Fruit fly (Drosophila melanogaster) whole organism, embryonic: Measurements from ENCODE around the gene Or85a.

Experiments used
- Antp ChIP-seq: fragments of 200-800 bp; sonication (Bioruptor generic); optimal IDR thresholded peaks from 3 replicates; lab custom pipeline; 2016; ENCODE audit warnings: missing biosample characterization, missing genetic modification characterization
- CG10462 ChIP-seq: fragments of 200-800 bp; sonication (Bioruptor generic); optimal IDR thresholded peaks from 2 replicates; lab custom pipeline; 2016; ENCODE audit warnings: missing biosample characterization, missing genetic modification characterization
- CG10654 ChIP-seq: fragments of 200-800 bp; sonication (Bioruptor generic); optimal IDR thresholded peaks from 2 replicates; lab custom pipeline; 2016; ENCODE audit warnings: missing biosample characterization, missing genetic modification characterization
- CG11247 ChIP-seq: fragments of 200-800 bp; sonication (Bioruptor generic); IDR thresholded peaks from 2 replicates; pipeline ENCODE4 v1.3.6; 2022; ENCODE audit warnings: missing biosample characterization, missing genetic modification characterization
- CG12071 ChIP-seq: fragments of 200-800 bp; sonication (Bioruptor generic); optimal IDR thresholded peaks from 3 replicates; lab custom pipeline; 2018; ENCODE audit warnings: missing biosample characterization, mild to moderate bottlenecking, missing genetic modification characterization
- CG13287 ChIP-seq: fragments of 200-800 bp; sonication (Bioruptor generic); IDR thresholded peaks from 2 replicates; pipeline ENCODE4 v1.3.6; 2022; ENCODE audit warnings: missing biosample characterization, missing genetic modification characterization; ENCODE audit not compliant: partially characterized antibody
- CG14014 ChIP-seq: fragments of 200-800 bp; sonication (Bioruptor generic); IDR thresholded peaks from 2 replicates; pipeline ENCODE4 v1.3.6; 2022; ENCODE audit warnings: missing biosample characterization, missing genetic modification characterization
- CG15696 ChIP-seq: fragments of 200-800 bp; sonication (Bioruptor generic); optimal IDR thresholded peaks from 2 replicates; lab custom pipeline; 2019; ENCODE audit warnings: missing biosample characterization, mild to moderate bottlenecking, missing genetic modification characterization, moderate library complexity
- CG17186 ChIP-seq: fragments of 200-800 bp; sonication (Bioruptor generic); optimal IDR thresholded peaks from 3 replicates; lab custom pipeline; 2017; ENCODE audit warnings: missing biosample characterization, missing genetic modification reagents, missing genetic modification characterization
- CG1792 ChIP-seq: fragments of 200-800 bp; sonication (Bioruptor generic); optimal IDR thresholded peaks from 2 replicates; lab custom pipeline; 2016; ENCODE audit warnings: missing biosample characterization, missing genetic modification characterization
- CG1832 ChIP-seq: fragments of 200-800 bp; sonication (Bioruptor generic); optimal IDR thresholded peaks from 2 replicates; lab custom pipeline; 2017; ENCODE audit warnings: missing biosample characterization, mild to moderate bottlenecking, missing genetic modification characterization, inconsistent platforms
- CG18764 ChIP-seq: fragments of 200-800 bp; sonication (Bioruptor generic); optimal IDR thresholded peaks from 3 replicates; lab custom pipeline; 2016; ENCODE audit warnings: missing biosample characterization, missing genetic modification characterization
- CG2712 ChIP-seq: fragments of 200-800 bp; optimal IDR thresholded peaks from 3 replicates; lab custom pipeline; 2019; ENCODE audit warnings: missing biosample characterization, mild to moderate bottlenecking, missing genetic modification characterization, moderate library complexity
- CG33557 ChIP-seq: fragments of 200-800 bp; sonication (Bioruptor generic); optimal IDR thresholded peaks from 2 replicates; lab custom pipeline; 2019; ENCODE audit warnings: missing biosample characterization, mild to moderate bottlenecking, missing genetic modification characterization, moderate library complexity
- CG34224 ChIP-seq: fragments of 200-800 bp; sonication (Bioruptor generic); IDR thresholded peaks from 3 replicates; pipeline ENCODE4 v1.3.6; 2022; ENCODE audit warnings: missing biosample characterization, missing genetic modification characterization; ENCODE audit not compliant: partially characterized antibody
- CG3995 ChIP-seq: fragments of 200-800 bp; sonication (Bioruptor generic); optimal IDR thresholded peaks from 3 replicates; lab custom pipeline; 2016; ENCODE audit warnings: missing biosample characterization, missing genetic modification characterization
- CG42726 ChIP-seq: fragments of 200-800 bp; sonication (Bioruptor generic); IDR thresholded peaks from 2 replicates; pipeline ENCODE4 v1.3.6; 2022; ENCODE audit warnings: missing biosample characterization, missing genetic modification characterization; ENCODE audit not compliant: partially characterized antibody
- CG4854 ChIP-seq: fragments of 200-800 bp; sonication (Bioruptor generic); optimal IDR thresholded peaks from 2 replicates; lab custom pipeline; 2016; ENCODE audit warnings: missing biosample characterization, missing genetic modification characterization, inconsistent platforms
- CG6272 ChIP-seq: fragments of 200-800 bp; sonication (Bioruptor generic); IDR thresholded peaks from 2 replicates; pipeline ENCODE4 v1.3.6; 2022; ENCODE audit warnings: missing biosample characterization, missing genetic modification characterization
- CG6683 ChIP-seq: fragments of 200-800 bp; sonication (Bioruptor generic); optimal IDR thresholded peaks from 2 replicates; lab custom pipeline; 2017; ENCODE audit warnings: missing biosample characterization, mild to moderate bottlenecking, missing genetic modification characterization, missing genetic modification reagents
- CG7963 ChIP-seq: fragments of 200-800 bp; sonication (Bioruptor generic); IDR thresholded peaks from 3 replicates; pipeline ENCODE4 v1.3.6; 2022; ENCODE audit warnings: missing biosample characterization, missing genetic modification characterization; ENCODE audit not compliant: partially characterized antibody
- D19B ChIP-seq: fragments of 200-800 bp; sonication (Bioruptor generic); optimal IDR thresholded peaks from 2 replicates; lab custom pipeline; 2017; ENCODE audit warnings: missing biosample characterization, mild to moderate bottlenecking, missing genetic modification characterization
- Dip3 ChIP-seq: fragments of 200-800 bp; sonication (Bioruptor generic); optimal IDR thresholded peaks from 3 replicates; lab custom pipeline; 2016; ENCODE audit warnings: missing biosample characterization, missing genetic modification characterization
- Drgx ChIP-seq: fragments of 200-800 bp; sonication (Bioruptor generic); IDR thresholded peaks from 2 replicates; pipeline ENCODE4 v1.3.6; 2022; ENCODE audit warnings: missing biosample characterization, missing genetic modification characterization
- Ets97D ChIP-seq: fragments of 200-800 bp; sonication (Bioruptor generic); optimal IDR thresholded peaks from 3 replicates; lab custom pipeline; 2016; ENCODE audit warnings: missing biosample characterization, missing genetic modification characterization
- Hr51 ChIP-seq, 2 experiments: fragments of 200-800 bp; sonication (Bioruptor generic); optimal IDR thresholded peaks; 2 replicates in 1 of 2; 3 replicates in 1 of 2; lab custom pipeline; 2016 to 2018; ENCODE audit warnings: missing biosample characterization in 2 of 2, missing genetic modification characterization in 2 of 2, mild to moderate bottlenecking in 1 of 2, moderate library complexity in 1 of 2
- Jarid2 ChIP-seq: fragments of 200-800 bp; sonication (Bioruptor generic); optimal IDR thresholded peaks from 3 replicates; lab custom pipeline; 2017; ENCODE audit warnings: mild to moderate bottlenecking, missing biosample characterization, missing genetic modification reagents, missing genetic modification characterization
- Lim3 ChIP-seq: fragments of 200-800 bp; sonication (Bioruptor generic); IDR thresholded peaks from 2 replicates; pipeline ENCODE4 v1.3.6; 2022; ENCODE audit warnings: missing biosample characterization, missing genetic modification characterization
- Myb ChIP-seq: fragments of 200-800 bp; sonication (Bioruptor generic); optimal IDR thresholded peaks from 2 replicates; lab custom pipeline; 2016; ENCODE audit warnings: missing biosample characterization, missing genetic modification characterization
- NC2β ChIP-seq: fragments of 200-800 bp; sonication (Bioruptor generic); optimal IDR thresholded peaks from 2 replicates; lab custom pipeline; 2016; ENCODE audit warnings: missing biosample characterization, missing genetic modification characterization
- PHDP ChIP-seq: fragments of 200-800 bp; sonication (Bioruptor generic); optimal IDR thresholded peaks from 3 replicates; lab custom pipeline; 2018; ENCODE audit warnings: missing biosample characterization, mild to moderate bottlenecking, missing genetic modification characterization, moderate library complexity
- Sox102F ChIP-seq: fragments of 200-800 bp; sonication (Bioruptor generic); optimal IDR thresholded peaks from 2 replicates; lab custom pipeline; 2018; ENCODE audit warnings: missing biosample characterization, mild to moderate bottlenecking, missing genetic modification characterization, moderate library complexity
- bab2 ChIP-seq: fragments of 200-800 bp; sonication (Bioruptor generic); optimal IDR thresholded peaks from 2 replicates; lab custom pipeline; 2016; ENCODE audit warnings: missing biosample characterization, missing genetic modification characterization
- chinmo ChIP-seq: fragments of 200-800 bp; sonication (Bioruptor generic); IDR thresholded peaks from 4 replicates; pipeline ENCODE4 v1.3.6; 2022; ENCODE audit warnings: missing biosample characterization, missing genetic modification characterization; ENCODE audit not compliant: partially characterized antibody
- chn ChIP-seq: fragments of 200-800 bp; sonication (Bioruptor generic); optimal IDR thresholded peaks from 2 replicates; lab custom pipeline; 2016; ENCODE audit warnings: missing biosample characterization, missing genetic modification characterization
- corto ChIP-seq: fragments of 200-800 bp; sonication (Bioruptor generic); optimal IDR thresholded peaks from 2 replicates; lab custom pipeline; 2016; ENCODE audit warnings: missing biosample characterization, mild to moderate bottlenecking, missing genetic modification characterization, moderate library complexity
- ems ChIP-seq: fragments of 200-800 bp; sonication (Bioruptor generic); optimal IDR thresholded peaks from 3 replicates; lab custom pipeline; 2016; ENCODE audit warnings: missing biosample characterization, missing genetic modification characterization
- gce ChIP-seq: fragments of 200-800 bp; sonication (Bioruptor generic); IDR thresholded peaks from 3 replicates; pipeline ENCODE4 v1.3.6; 2022; ENCODE audit warnings: missing biosample characterization, missing genetic modification characterization
- luna ChIP-seq: fragments of 200-800 bp; sonication (Bioruptor generic); optimal IDR thresholded peaks from 2 replicates; lab custom pipeline; 2016; ENCODE audit warnings: missing biosample characterization, missing genetic modification characterization
- mam ChIP-seq: fragments of 200-800 bp; sonication (Bioruptor generic); optimal IDR thresholded peaks from 3 replicates; lab custom pipeline; 2016; ENCODE audit warnings: missing biosample characterization, missing genetic modification characterization
- mirr ChIP-seq: fragments of 200-800 bp; sonication (Bioruptor generic); optimal IDR thresholded peaks from 3 replicates; lab custom pipeline; 2018; ENCODE audit warnings: missing biosample characterization, mild to moderate bottlenecking, missing genetic modification characterization
- nerfin-1 ChIP-seq: fragments of 200-800 bp; sonication (Bioruptor generic); optimal IDR thresholded peaks from 3 replicates; lab custom pipeline; 2019; ENCODE audit warnings: missing biosample characterization, mild to moderate bottlenecking, missing genetic modification characterization, moderate library complexity
- ranshi ChIP-seq: fragments of 200-800 bp; sonication (Bioruptor generic); IDR thresholded peaks from 2 replicates; pipeline ENCODE4 v1.3.6; 2022; ENCODE audit warnings: missing biosample characterization, missing genetic modification characterization
- salm ChIP-seq: fragments of 200-800 bp; sonication (Bioruptor generic); optimal IDR thresholded peaks from 2 replicates; lab custom pipeline; 2018; ENCODE audit warnings: missing biosample characterization, mild to moderate bottlenecking, missing genetic modification characterization
- sc ChIP-seq, 3 experiments: fragments of >200 bp in 2 of 3; fragments of 200-800 bp in 1 of 3; sonication (Bioruptor generic) in 1 of 3; optimal IDR thresholded peaks; 2 replicates in 2 of 3; 3 replicates in 1 of 3; lab custom pipeline; 2017; ENCODE audit warnings: mild to moderate bottlenecking in 1 of 3, missing biosample characterization in 1 of 3, missing genetic modification characterization in 1 of 3, missing genetic modification reagents in 1 of 3
- sd ChIP-seq: fragments of 200-800 bp; sonication (Bioruptor generic); optimal IDR thresholded peaks from 3 replicates; lab custom pipeline; 2018; ENCODE audit warnings: missing biosample characterization, mild to moderate bottlenecking, missing genetic modification characterization, moderate library complexity
- sens ChIP-seq: fragments of 200-800 bp; sonication (Bioruptor generic); peaks from one replicate; lab custom pipeline; 2016; ENCODE audit warnings: missing biosample characterization, missing genetic modification characterization
- trem ChIP-seq: fragments of 200-800 bp; optimal IDR thresholded peaks from 3 replicates; lab custom pipeline; 2019; ENCODE audit warnings: missing biosample characterization, mild to moderate bottlenecking, missing genetic modification characterization, moderate library complexity
- twi ChIP-seq: fragments of 200-800 bp; optimal IDR thresholded peaks from 2 replicates; lab custom pipeline; 2019; ENCODE audit warnings: missing biosample characterization, mild to moderate bottlenecking, missing genetic modification characterization, moderate library complexity
- usp ChIP-seq: fragments of >200 bp; optimal IDR thresholded peaks from 2 replicates; lab custom pipeline; 2017; ENCODE audit warnings: missing biosample characterization, missing genetic modification characterization

Or85a gene

dm6 chr3R:8355579-8355978 lies 34.0 kb downstream of the Or85a start (continued):
- TF ChIP-seq CG42726 (GFP tag; lab: Robert Waterston, UW) = no peak
- peak; percentile 91 for TF ChIP-seq NC2β (GFP tag; lab: Kevin White, UChicago)
- peak; percentile 92 for TF ChIP-seq CG4854
- TF ChIP-seq gce = peak; percentile 89
- peak; percentile 87 for TF ChIP-seq Myb
- peak; percentile 96 for TF ChIP-seq CG12071 (GFP tag; lab: Kevin White, UChicago)
- TF ChIP-seq corto (GFP tag; lab: Kevin White, UChicago) = peak; percentile 66
- peak; percentile 90 for TF ChIP-seq Dip3 (GFP tag; lab: Kevin White, UChicago)
- no peak for TF ChIP-seq chinmo (GFP tag; lab: Robert Waterston, UW)
- TF ChIP-seq sc (optimal IDR thresholded peaks at IDR 0.05; lab: Kevin White, UChicago) = no peak
- TF ChIP-seq sc (GFP tag; optimal IDR thresholded peaks at IDR 0.05; lab: Kevin White, UChicago) = peak; percentile 69
- peak; percentile 96 for TF ChIP-seq Sox102F (GFP tag; lab: Kevin White, UChicago)
- TF ChIP-seq trem (tag; lab: Kevin White, UChicago) = peak; percentile 83
- TF ChIP-seq CG33557 = peak; percentile 36
- TF ChIP-seq CG3995 = peak; percentile 56
- peak; percentile 90 for TF ChIP-seq CG6683 (GFP tag; lab: Kevin White, UChicago)
- TF ChIP-seq mam (GFP tag; lab: Kevin White, UChicago) = peak; percentile 98
- peak; percentile 91 for TF ChIP-seq ranshi (GFP tag; lab: Robert Waterston, UW)
- peak; percentile 92 for TF ChIP-seq CG2712
- no peak for TF ChIP-seq CG7963 (GFP tag; lab: Robert Waterston, UW)
- TF ChIP-seq CG1792 = peak; percentile 89
- peak; percentile 80 for TF ChIP-seq CG10462 (GFP tag; lab: Kevin White, UChicago)
- TF ChIP-seq twi = peak; percentile 16
- TF ChIP-seq PHDP (tag; lab: Kevin White, UChicago) = peak; percentile 97
- TF ChIP-seq CG1832 (GFP tag; lab: Kevin White, UChicago) = no peak
- TF ChIP-seq Antp (GFP tag; lab: Kevin White, UChicago) = peak; percentile 96
- peak; percentile 88 for TF ChIP-seq salm
- peak; percentile 75 for TF ChIP-seq Jarid2 (GFP tag; lab: Kevin White, UChicago)
- peak; percentile 90 for TF ChIP-seq D19B
- TF ChIP-seq chn (GFP tag; lab: Kevin White, UChicago) = peak; percentile 95
- TF ChIP-seq Drgx (GFP tag; lab: Robert Waterston, UW) = peak; percentile 84
- peak; percentile 92 for TF ChIP-seq CG18764 (GFP tag; lab: Kevin White, UChicago)
- peak; percentile 83 for TF ChIP-seq nerfin-1 (tag; lab: Kevin White, UChicago)
- peak; percentile 90 for TF ChIP-seq CG6272 (GFP tag; lab: Robert Waterston, UW)
- TF ChIP-seq CG10654 = peak; percentile 93
- peak; percentile 96 for TF ChIP-seq CG14014 (GFP tag; lab: Robert Waterston, UW)
- peak; percentile 80 for TF ChIP-seq Lim3 (GFP tag; lab: Robert Waterston, UW)
- peak; percentile 90 for TF ChIP-seq sd (tag; lab: Kevin White, UChicago)
- peak; percentile 94 to 97 for TF ChIP-seq Hr51 (GFP tag; optimal IDR thresholded peaks at IDR 0.05; lab: Kevin White, UChicago)
- peak; percentile 83 for TF ChIP-seq mirr (GFP tag; lab: Kevin White, UChicago)
- TF ChIP-seq CG34224 = no peak
- TF ChIP-seq usp = no peak
- TF ChIP-seq luna (GFP tag; lab: Kevin White, UChicago) = peak; percentile 95
- peak; percentile 56 for TF ChIP-seq CG15696
- peak; percentile 94 for TF ChIP-seq CG11247 (GFP tag; lab: Robert Waterston, UW)
- peak; percentile 96 for TF ChIP-seq bab2
- TF ChIP-seq CG17186 (GFP tag; lab: Kevin White, UChicago) = peak; percentile 29
- no peak for TF ChIP-seq CG13287 (GFP tag; lab: Robert Waterston, UW)
- TF ChIP-seq ems (GFP tag; lab: Kevin White, UChicago) = peak; percentile 95
- peak; percentile 99 for TF ChIP-seq sens (GFP tag; lab: Kevin White, UChicago)
- peak; percentile 82 for TF ChIP-seq Ets97D (GFP tag; lab: Kevin White, UChicago)
